Worm (Caenorhabditis elegans) whole organism, L1 larva: Measurements from ENCODE around the gene him-14.

Source experiments
- aha-1 ChIP-seq: fragments of 150-350 bp; optimal IDR thresholded peaks from 2 replicates; lab custom pipeline; 2014; ENCODE audit warnings: missing biosample characterization, missing genetic modification characterization
- alr-1 ChIP-seq: fragments of 200-800 bp; sonication (Bioruptor generic); optimal IDR thresholded peaks from 2 replicates; lab custom pipeline; 2018; ENCODE audit warnings: borderline replicate concordance, mild to moderate bottlenecking, missing genetic modification characterization, missing compliant biosample characterization
- blmp-1 ChIP-seq: fragments of 150-350 bp; optimal IDR thresholded peaks from 2 replicates; lab custom pipeline; 2014; ENCODE audit warnings: missing biosample characterization, missing genetic modification characterization
- fkh-10 ChIP-seq: sonication (generic microtip); optimal IDR thresholded peaks from 2 replicates; lab custom pipeline; 2017; ENCODE audit warnings: missing biosample characterization, missing genetic modification reagents, missing genetic modification characterization
- fkh-4 ChIP-seq: sonication (generic microtip); optimal IDR thresholded peaks from 2 replicates; lab custom pipeline; 2016; ENCODE audit warnings: missing compliant biosample characterization, missing genetic modification characterization, borderline replicate concordance
- irx-1 ChIP-seq: sonication (generic microtip); optimal IDR thresholded peaks from 2 replicates; lab custom pipeline; 2016; ENCODE audit warnings: missing genetic modification characterization, missing compliant biosample characterization
- mdl-1 ChIP-seq, 2 experiments: fragments of 150-350 bp; optimal IDR thresholded peaks; 2 replicates each; lab custom pipeline; 2014 to 2017; ENCODE audit warnings: missing biosample characterization in 2 of 2, missing genetic modification characterization in 2 of 2, inconsistent platforms in 1 of 2
- nhr-76 ChIP-seq: sonication (generic microtip); optimal IDR thresholded peaks from 2 replicates; lab custom pipeline; 2017; ENCODE audit warnings: missing biosample characterization, missing genetic modification characterization
- unc-130 ChIP-seq: fragments of 150-350 bp; optimal IDR thresholded peaks from 2 replicates; lab custom pipeline; 2017; ENCODE audit warnings: missing biosample characterization, missing genetic modification characterization, inconsistent platforms
- zag-1 ChIP-seq: fragments of 150-350 bp; optimal IDR thresholded peaks from 2 replicates; lab custom pipeline; 2014; ENCODE audit warnings: missing biosample characterization, missing genetic modification characterization
- ztf-4 ChIP-seq: fragments of 150-350 bp; optimal IDR thresholded peaks from 2 replicates; lab custom pipeline; 2014; ENCODE audit warnings: missing biosample characterization, missing genetic modification characterization

DNA sequence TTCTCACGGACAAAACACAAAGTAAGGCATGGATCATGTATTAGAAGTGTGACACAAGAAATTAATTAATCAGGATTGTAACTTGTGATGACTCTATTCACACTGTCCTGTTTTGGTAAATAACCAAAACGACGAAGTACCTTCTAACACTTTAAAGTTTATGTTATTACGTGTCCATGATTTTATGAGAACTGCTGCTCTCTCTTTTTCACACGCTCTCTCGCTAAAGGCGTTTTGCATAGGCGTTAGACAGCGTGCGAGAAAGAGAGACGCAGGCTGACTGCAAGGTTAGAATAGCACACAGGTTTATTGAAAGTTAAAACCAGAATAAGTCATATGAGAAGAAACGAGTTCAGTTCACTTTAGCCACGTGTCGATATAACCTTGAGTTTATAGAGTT lies 20.3 kb upstream of the him-14 start:
- TF ChIP-seq irx-1 (peak; percentile 0), nhr-76 (tag; lab: Kevin White, UChicago) (no peak), blmp-1 (tag; lab: Kevin White, UChicago) (peak; percentile 12), zag-1 (tag; lab: Kevin White, UChicago) (no peak), fkh-4 (tag; lab: Kevin White, UChicago) (no peak), alr-1 (tag; lab: Kevin White, UChicago) (no peak), aha-1 (tag; lab: Kevin White, UChicago) (no peak), fkh-10 (GFP tag; lab: Kevin White, UChicago) (no peak), ztf-4 (no peak), unc-130 (tag; lab: Kevin White, UChicago) (no peak), mdl-1 (tag; optimal IDR thresholded peaks at IDR 0.05; lab: Kevin White, UChicago) (peak in 1 of 2 experiments; percentile 38)
